Worm (Caenorhabditis elegans): ENCODE results near the gene F53A2.3.

ce11 chrIII:13310552-13310951 is 29.0 kb downstream of the F53A2.3 start:
- TF ChIP-seq R02D3.7 (tag; optimal IDR thresholded peaks at IDR 0.05) (no peak), lin-15B (tag; optimal IDR thresholded peaks at IDR 0.05) (no peak), ceh-28 (tag; optimal IDR thresholded peaks at IDR 0.05) (no peak), unc-62 (GFP tag; optimal IDR thresholded peaks at IDR 0.05) (no peak), fkh-10 (GFP tag; optimal IDR thresholded peaks at IDR 0.05) (no peak), zag-1 (tag; optimal IDR thresholded peaks at IDR 0.05) (no peak)
